Fruit fly (Drosophila melanogaster) whole organism, embryonic: Measurements from ENCODE around the gene CG42814.

ENCODE experiments used
- CG14014 ChIP-seq: fragments of 200-800 bp; sonication (Bioruptor generic); IDR thresholded peaks from 2 replicates; pipeline ENCODE4 v1.3.6; 2022; ENCODE audit warnings: missing biosample characterization, missing genetic modification characterization
- CG6254 ChIP-seq: fragments of 200-800 bp; sonication (Bioruptor generic); optimal IDR thresholded peaks from 3 replicates; lab custom pipeline; 2017; ENCODE audit warnings: mild to moderate bottlenecking, missing biosample characterization, missing genetic modification reagents, missing genetic modification characterization
- CG6813 ChIP-seq: fragments of 200-800 bp; sonication (Bioruptor generic); optimal IDR thresholded peaks from 2 replicates; lab custom pipeline; 2017; ENCODE audit warnings: missing biosample characterization, missing genetic modification characterization, mild to moderate bottlenecking, moderate library complexity, missing genetic modification reagents
- sisA ChIP-seq: fragments of 200-800 bp; sonication (Bioruptor generic); IDR thresholded peaks from 2 replicates; pipeline ENCODE4 v1.3.6; 2022; ENCODE audit warnings: missing biosample characterization, missing genetic modification characterization

DNA sequence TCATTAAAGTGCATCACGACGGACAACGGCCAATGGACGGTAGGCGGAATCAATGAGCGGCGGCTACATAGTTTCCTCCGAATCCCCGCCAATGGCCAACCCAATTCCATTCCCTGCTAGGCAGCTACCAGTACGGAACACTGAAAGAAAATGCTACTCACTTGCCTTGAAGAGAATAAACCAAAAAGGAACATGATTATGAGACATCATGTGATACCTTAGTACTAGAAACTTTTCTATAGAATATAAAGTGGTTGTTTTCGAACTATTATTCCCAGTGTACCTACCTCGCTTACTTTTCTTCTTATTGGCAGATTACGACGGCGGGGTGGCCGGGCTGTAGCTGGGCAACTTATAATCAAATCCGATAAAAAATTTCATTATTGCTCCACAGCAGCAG lies 4.5 kb downstream of the CG42814 start:
- TF ChIP-seq CG14014 (GFP tag; lab: Robert Waterston, UW) (no peak), sisA (GFP tag; lab: Robert Waterston, UW) (no peak), CG6813 (GFP tag; lab: Kevin White, UChicago) (no peak), CG6254 (no peak)
